Worm (Caenorhabditis elegans): ENCODE measurements around the gene ints-5.

DNA sequence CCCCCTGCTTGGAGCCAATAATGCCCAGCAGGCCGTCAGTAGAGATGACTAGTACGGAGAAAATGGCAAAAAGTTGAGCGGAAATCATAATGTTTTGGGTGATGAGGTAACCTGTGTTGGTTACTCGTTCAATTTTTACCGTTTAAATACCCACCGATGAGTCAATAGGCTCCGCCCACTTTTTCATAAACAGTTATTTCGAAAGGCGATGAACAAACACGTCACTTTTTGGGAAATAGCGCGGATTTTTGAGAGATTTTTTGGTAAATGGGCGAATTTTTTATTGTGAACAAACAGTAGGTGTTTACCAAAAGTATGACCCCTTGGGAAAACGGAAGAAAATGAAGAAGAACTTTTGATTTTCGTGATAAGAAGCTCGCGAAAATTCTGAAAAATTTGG is 26.4 kb downstream of the ints-5 start, which contains the start of gene ttr-26:
- no peak for TF ChIP-seq unc-39 (tag; optimal IDR thresholded peaks at IDR 0.05)
- no peak for TF ChIP-seq nhr-237 (tag; optimal IDR thresholded peaks at IDR 0.05)
- TF ChIP-seq mep-1 (tag; optimal IDR thresholded peaks at IDR 0.05) = no peak
- no peak for TF ChIP-seq lin-32 (GFP tag; optimal IDR thresholded peaks at IDR 0.05)
- no peak for TF ChIP-seq elt-3 (tag; optimal IDR thresholded peaks at IDR 0.05)
- TF ChIP-seq lsy-2 (tag; optimal IDR thresholded peaks at IDR 0.05) = no peak
- no peak for TF ChIP-seq unc-62 (GFP tag; optimal IDR thresholded peaks at IDR 0.05)
- no peak for TF ChIP-seq snpc-4 (tag; optimal IDR thresholded peaks at IDR 0.05)
- no peak for TF ChIP-seq hlh-1 (tag; optimal IDR thresholded peaks at IDR 0.05)
- TF ChIP-seq zip-8 (tag; optimal IDR thresholded peaks at IDR 0.05) = no peak
- no peak for TF ChIP-seq nhr-12 (tag; optimal IDR thresholded peaks at IDR 0.05)

Measured in whole organism, mixed stage, embryonic.